Worm (Caenorhabditis elegans) whole organism, young adult: ENCODE data around the gene hlh-6.

Experiments used
- B0019.2 ChIP-seq: fragments of 200-800 bp; sonication (Bioruptor generic); conservative IDR thresholded peaks from 2 replicates; pipeline ENCODE4 v1.3.6; 2022; ENCODE audit warnings: missing genetic modification reagents, missing genetic modification characterization, missing compliant biosample characterization
- B0035.1 ChIP-seq: sonication (generic microtip); optimal IDR thresholded peaks from 2 replicates; lab custom pipeline; 2016; ENCODE audit warnings: missing genetic modification characterization, mild to moderate bottlenecking, missing compliant biosample characterization, missing genotype, missing genetic modification reagents
- F23B12.7 ChIP-seq: sonication (generic microtip); optimal IDR thresholded peaks from 2 replicates; lab custom pipeline; 2017; ENCODE audit warnings: missing genetic modification characterization, mild to moderate bottlenecking, missing compliant biosample characterization, antibody characterized with exemption, moderate library complexity; ENCODE audit not compliant: insufficient read depth
- F33H1.4 ChIP-seq: fragments of 200-800 bp; sonication (Bioruptor generic); IDR thresholded peaks from 2 replicates; pipeline ENCODE4 v1.3.6; 2022; ENCODE audit warnings: missing genetic modification reagents, missing genetic modification characterization, missing compliant biosample characterization
- F39B2.1 ChIP-seq: fragments of 200-800 bp; sonication (Bioruptor generic); IDR thresholded peaks from 2 replicates; pipeline ENCODE4 v1.3.6; 2022; ENCODE audit warnings: missing genetic modification reagents, missing genetic modification characterization, missing compliant biosample characterization
- F49E8.2 ChIP-seq: sonication (generic microtip); optimal IDR thresholded peaks from 3 replicates; lab custom pipeline; 2017; ENCODE audit warnings: missing genetic modification characterization, mild to moderate bottlenecking, missing compliant biosample characterization, antibody characterized with exemption, moderate library complexity; ENCODE audit not compliant: insufficient read depth
- K11D2.4 ChIP-seq: fragments of 200-800 bp; sonication (Bioruptor generic); IDR thresholded peaks from 2 replicates; pipeline ENCODE4 v1.3.6; 2022; ENCODE audit warnings: missing genetic modification reagents, missing genetic modification characterization, missing compliant biosample characterization
- Y79H2A.3 ChIP-seq: fragments of 200-800 bp; sonication (Bioruptor generic); conservative IDR thresholded peaks from 2 replicates; pipeline ENCODE4 v1.3.6; 2022; ENCODE audit warnings: missing genetic modification reagents, missing genetic modification characterization, missing compliant biosample characterization
- ama-1 ChIP-seq, 3 experiments: fragments of 150-350 bp in 1 of 3; sonication (generic microtip) in 2 of 3; optimal IDR thresholded peaks; 2 replicates each; lab custom pipeline; 2014 to 2018; ENCODE audit warnings: missing biosample characterization in 2 of 3, missing genetic modification characterization in 2 of 3, missing genetic modification reagents in 2 of 3
- aptf-3 ChIP-seq: fragments of 200-800 bp; sonication (Bioruptor generic); IDR thresholded peaks from 2 replicates; pipeline ENCODE4 v1.3.6; 2022; ENCODE audit warnings: missing genetic modification characterization, missing compliant biosample characterization
- attf-3 ChIP-seq: fragments of 200-800 bp; sonication (Bioruptor generic); conservative IDR thresholded peaks from 2 replicates; pipeline ENCODE4 v1.3.6; 2022; ENCODE audit warnings: missing genetic modification reagents, missing genetic modification characterization, missing compliant biosample characterization
- attf-5 ChIP-seq: fragments of 200-800 bp; sonication (Bioruptor generic); optimal IDR thresholded peaks from 2 replicates; lab custom pipeline; 2018; ENCODE audit warnings: mild to moderate bottlenecking, missing genetic modification characterization, missing compliant biosample characterization
- bed-1 ChIP-seq: fragments of 200-800 bp; sonication (Bioruptor generic); IDR thresholded peaks from 2 replicates; pipeline ENCODE4 v1.3.6; 2022; ENCODE audit warnings: missing genetic modification reagents, missing genetic modification characterization, missing compliant biosample characterization
- cebp-1 ChIP-seq, 2 experiments: fragments of 200-800 bp in 1 of 2; sonication (Bioruptor generic) in 1 of 2; sonication (generic microtip) in 1 of 2; IDR thresholded peaks in 1 of 2; optimal IDR thresholded peaks in 1 of 2; 2 replicates each; pipeline versions ENCODE4 v1.3.6 to Lab custom; 2017 to 2022; ENCODE audit warnings: missing compliant biosample characterization in 2 of 2, missing genetic modification characterization in 2 of 2, mild to moderate bottlenecking in 1 of 2, missing genetic modification reagents in 1 of 2, moderate library complexity in 1 of 2
- cebp-2 ChIP-seq: fragments of 200-800 bp; sonication (Bioruptor generic); IDR thresholded peaks from 2 replicates; pipeline ENCODE4 v1.3.6; 2022; ENCODE audit warnings: missing genetic modification characterization, missing compliant biosample characterization
- ceh-27 ChIP-seq: fragments of 200-800 bp; sonication (Bioruptor generic); optimal IDR thresholded peaks from 2 replicates; lab custom pipeline; 2018; ENCODE audit warnings: mild to moderate bottlenecking, missing genetic modification characterization, moderate library complexity, missing compliant biosample characterization
- dox-1 ChIP-seq: fragments of 200-800 bp; sonication (Bioruptor generic); IDR thresholded peaks from 2 replicates; pipeline ENCODE4 v1.3.6; 2022; ENCODE audit warnings: missing genetic modification reagents, missing genetic modification characterization, missing compliant biosample characterization
- efl-1 ChIP-seq: fragments of 150-350 bp; optimal IDR thresholded peaks from 2 replicates; lab custom pipeline; 2014; ENCODE audit warnings: missing biosample characterization, missing genetic modification reagents, missing genetic modification characterization
- egrh-3 ChIP-seq: fragments of 200-800 bp; sonication (Bioruptor generic); IDR thresholded peaks from 2 replicates; pipeline ENCODE4 v1.3.6; 2022; ENCODE audit warnings: missing genetic modification reagents, missing genetic modification characterization, missing compliant biosample characterization
- ets-4 ChIP-seq: fragments of 200-800 bp; sonication (Bioruptor generic); optimal IDR thresholded peaks from 2 replicates; lab custom pipeline; 2018; ENCODE audit warnings: mild to moderate bottlenecking, missing genetic modification characterization, missing compliant biosample characterization
- gei-17 ChIP-seq: fragments of 200-800 bp; sonication (Bioruptor generic); optimal IDR thresholded peaks from 2 replicates; lab custom pipeline; 2018; ENCODE audit warnings: mild to moderate bottlenecking, missing genetic modification characterization, missing compliant biosample characterization
- him-1 ChIP-seq: sonication (generic microtip); optimal IDR thresholded peaks from 2 replicates; lab custom pipeline; 2016; ENCODE audit warnings: missing genotype, missing genetic modification reagents, missing genetic modification characterization, missing compliant biosample characterization
- hmg-20 ChIP-seq: fragments of 200-800 bp; sonication (Bioruptor generic); IDR thresholded peaks from 2 replicates; pipeline ENCODE4 v1.3.6; 2022; ENCODE audit warnings: missing genetic modification reagents, missing genetic modification characterization, missing compliant biosample characterization
- lin-26 ChIP-seq: fragments of 200-800 bp; sonication (Bioruptor generic); IDR thresholded peaks from 2 replicates; pipeline ENCODE4 v1.3.6; 2022; ENCODE audit warnings: missing genetic modification reagents, missing genetic modification characterization, missing compliant biosample characterization
- lin-35 ChIP-seq, 3 experiments: fragments of 150-350 bp in 2 of 3; sonication (generic microtip) in 1 of 3; optimal IDR thresholded peaks; 2 replicates each; lab custom pipeline; 2014 to 2018; ENCODE audit warnings: missing biosample characterization in 3 of 3, missing genetic modification characterization in 3 of 3, missing genetic modification reagents in 3 of 3
- lin-40 ChIP-seq: sonication (generic microtip); optimal IDR thresholded peaks from 2 replicates; lab custom pipeline; 2016; ENCODE audit warnings: missing genetic modification characterization, mild to moderate bottlenecking, missing compliant biosample characterization, missing genotype, missing genetic modification reagents
- madf-6 ChIP-seq: fragments of 200-800 bp; sonication (Bioruptor generic); IDR thresholded peaks from 2 replicates; pipeline ENCODE4 v1.3.6; 2022; ENCODE audit warnings: missing genetic modification reagents, missing genetic modification characterization, missing compliant biosample characterization
- madf-8 ChIP-seq: fragments of 200-800 bp; sonication (Bioruptor generic); conservative IDR thresholded peaks from 2 replicates; pipeline ENCODE4 v1.3.6; 2022; ENCODE audit warnings: missing genetic modification reagents, missing genetic modification characterization, missing compliant biosample characterization
- nfya-1 ChIP-seq: sonication (generic microtip); optimal IDR thresholded peaks from 2 replicates; lab custom pipeline; 2017; ENCODE audit warnings: antibody characterized with exemption, missing compliant biosample characterization, missing genetic modification characterization, borderline replicate concordance; ENCODE audit not compliant: insufficient read depth
- nfyb-1 ChIP-seq: fragments of 200-800 bp; sonication (Bioruptor generic); IDR thresholded peaks from 2 replicates; pipeline ENCODE4 v1.3.6; 2022; ENCODE audit warnings: missing genetic modification reagents, missing genetic modification characterization, missing compliant biosample characterization
- nhr-179 ChIP-seq: sonication (generic microtip); optimal IDR thresholded peaks from 2 replicates; lab custom pipeline; 2016; ENCODE audit warnings: mild to moderate bottlenecking, missing genetic modification characterization, missing compliant biosample characterization
- nhr-27 ChIP-seq: fragments of 200-800 bp; sonication (Bioruptor generic); optimal IDR thresholded peaks from 2 replicates; lab custom pipeline; 2018; ENCODE audit warnings: mild to moderate bottlenecking, missing genetic modification characterization, moderate library complexity, missing compliant biosample characterization
- rcor-1 ChIP-seq: fragments of 200-800 bp; sonication (Bioruptor generic); IDR thresholded peaks from 2 replicates; pipeline ENCODE4 v1.3.6; 2022; ENCODE audit warnings: missing genetic modification reagents, missing genetic modification characterization, missing compliant biosample characterization
- sea-2 ChIP-seq: fragments of 200-800 bp; sonication (Bioruptor generic); IDR thresholded peaks from 2 replicates; pipeline ENCODE4 v1.3.6; 2022; ENCODE audit warnings: missing genetic modification characterization, missing compliant biosample characterization
- snpc-1.1 ChIP-seq: sonication (generic microtip); optimal IDR thresholded peaks from 2 replicates; lab custom pipeline; 2017; ENCODE audit warnings: missing genetic modification characterization, mild to moderate bottlenecking, missing compliant biosample characterization, antibody characterized with exemption, moderate library complexity, missing genotype, missing genetic modification reagents; ENCODE audit not compliant: insufficient read depth
- snpc-1.3 ChIP-seq: sonication (generic microtip); optimal IDR thresholded peaks from 2 replicates; lab custom pipeline; 2017; ENCODE audit warnings: missing genetic modification characterization, mild to moderate bottlenecking, missing compliant biosample characterization, antibody characterized with exemption, moderate library complexity, missing genotype, missing genetic modification reagents; ENCODE audit not compliant: insufficient read depth
- somi-1 ChIP-seq: fragments of 200-800 bp; sonication (Bioruptor generic); optimal IDR thresholded peaks from 2 replicates; lab custom pipeline; 2018; ENCODE audit warnings: mild to moderate bottlenecking, missing genetic modification characterization, missing compliant biosample characterization
- unc-130 ChIP-seq: sonication (generic microtip); optimal IDR thresholded peaks from 2 replicates; lab custom pipeline; 2016; ENCODE audit warnings: missing genetic modification reagents, missing genetic modification characterization, missing compliant biosample characterization
- xnd-1 ChIP-seq: sonication (generic microtip); optimal IDR thresholded peaks from 2 replicates; lab custom pipeline; 2016; ENCODE audit warnings: missing genotype, missing genetic modification reagents, missing genetic modification characterization, missing compliant biosample characterization
- zfh-2 ChIP-seq: fragments of 200-800 bp; sonication (Bioruptor generic); conservative IDR thresholded peaks from 2 replicates; pipeline ENCODE4 v1.3.6; 2022; ENCODE audit warnings: missing genetic modification reagents, missing genetic modification characterization, missing compliant biosample characterization
- ztf-18 ChIP-seq: sonication (generic microtip); optimal IDR thresholded peaks from 2 replicates; lab custom pipeline; 2016; ENCODE audit warnings: missing genotype, mild to moderate bottlenecking, missing genetic modification characterization, missing compliant biosample characterization
- ztf-22 ChIP-seq: fragments of 200-800 bp; sonication (Bioruptor generic); optimal IDR thresholded peaks from 2 replicates; lab custom pipeline; 2018; ENCODE audit warnings: mild to moderate bottlenecking, missing genetic modification characterization, moderate library complexity, missing compliant biosample characterization

The hlh-6 gene

ce11 chrII:9646928-9647838, 32.6 kb upstream of the hlh-6 start, which contains the start of gene sqv-8 (continued):
- TF ChIP-seq cebp-1 (GFP tag; IDR thresholded peaks at IDR 0.05; lab: Robert Waterston, UW) (no peak), cebp-1 (tag; optimal IDR thresholded peaks at IDR 0.05; lab: Kevin White, UChicago) (peak; percentile 77), Y79H2A.3 (GFP tag; lab: Robert Waterston, UW) (no peak), snpc-1.1 (tag; lab: Kevin White, UChicago) (no peak), K11D2.4 (no peak), nhr-179 (tag; lab: Kevin White, UChicago) (no peak), nhr-27 (no peak), lin-35 (GFP tag; optimal IDR thresholded peaks at IDR 0.05; lab: Kevin White, UChicago) (no peak), F39B2.1 (GFP tag; lab: Robert Waterston, UW) (no peak), F49E8.2 (tag; lab: Kevin White, UChicago) (peak; percentile 11), snpc-1.3 (tag; lab: Kevin White, UChicago) (peak; percentile 70), B0035.1 (tag; lab: Kevin White, UChicago) (no peak), hmg-20 (GFP tag; lab: Robert Waterston, UW) (no peak), madf-6 (GFP tag; lab: Robert Waterston, UW) (peak; percentile 97), F23B12.7 (tag; lab: Kevin White, UChicago) (peak; percentile 12), unc-130 (GFP tag; lab: Kevin White, UChicago) (no peak), xnd-1 (tag; lab: Kevin White, UChicago) (peak; percentile 94), egrh-3 (no peak), aptf-3 (GFP tag; lab: Robert Waterston, UW) (no peak), nfya-1 (tag; lab: Kevin White, UChicago) (no peak), efl-1 (GFP tag; lab: Kevin White, UChicago) (peak; percentile 41), F33H1.4 (GFP tag; lab: Robert Waterston, UW) (peak; percentile 94), madf-8 (GFP tag; lab: Robert Waterston, UW) (peak; percentile 76)

ce11 chrII:9646122-9646555, 31.5 kb upstream of the hlh-6 start:
- TF ChIP-seq him-1, result no peak
- TF ChIP-seq nfyb-1 (GFP tag; lab: Robert Waterston, UW), result peak; percentile 64; the same call in 1 of the 2 replicates
- peak; percentile 91 for TF ChIP-seq zfh-2 (GFP tag; lab: Robert Waterston, UW)
- peak; percentile 10 for TF ChIP-seq nhr-27
- TF ChIP-seq rcor-1, result peak; percentile 65; the same call in 1 of the 2 replicates
- peak; percentile 26; the same call in 1 of the 2 replicates for TF ChIP-seq attf-3
- TF ChIP-seq B0019.2, result no peak
- TF ChIP-seq K11D2.4, result 0 out of 2 replicates have a peak, but pooled peaks have one; percentile 42
- no peak for TF ChIP-seq ztf-18 (tag; lab: Kevin White, UChicago)
- TF ChIP-seq gei-17 (GFP tag; lab: Kevin White, UChicago), result peak; percentile 18
- TF ChIP-seq bed-1 (GFP tag; lab: Robert Waterston, UW), result no peak
- TF ChIP-seq ama-1 (optimal IDR thresholded peaks at IDR 0.05; lab: Kevin White, UChicago), result no peak
- no peak for TF ChIP-seq ama-1 (GFP tag; optimal IDR thresholded peaks at IDR 0.05; lab: Kevin White, UChicago)
- TF ChIP-seq ztf-22 (GFP tag; lab: Kevin White, UChicago), result no peak
- TF ChIP-seq dox-1, result peak; percentile 58; the same call in 1 of the 2 replicates
- TF ChIP-seq lin-40, result peak; percentile 66
- peak; percentile 68; the same call in 1 of the 2 replicates for TF ChIP-seq lin-26
- 0 out of 2 replicates have a peak, but pooled peaks have one; percentile 31 for TF ChIP-seq sea-2
- TF ChIP-seq lin-35 (GFP tag; optimal IDR thresholded peaks at IDR 0.05; lab: Kevin White, UChicago), result peak in 1 of 3 experiments; percentile 51
- TF ChIP-seq attf-5, result peak; percentile 67
- TF ChIP-seq somi-1 (GFP tag; lab: Kevin White, UChicago), result peak; percentile 48
- TF ChIP-seq cebp-2 (GFP tag; lab: Robert Waterston, UW), result no peak
- no peak for TF ChIP-seq cebp-1 (GFP tag; IDR thresholded peaks at IDR 0.05; lab: Robert Waterston, UW)
- TF ChIP-seq cebp-1 (tag; optimal IDR thresholded peaks at IDR 0.05; lab: Kevin White, UChicago), result peak; percentile 64
- peak; percentile 70 for TF ChIP-seq ceh-27 (GFP tag; lab: Kevin White, UChicago)
- no peak for TF ChIP-seq ets-4 (GFP tag; lab: Kevin White, UChicago)
